Fruit fly (Drosophila melanogaster): Measurements from ENCODE around the gene Wdr81.

Gene Wdr81

DNA sequence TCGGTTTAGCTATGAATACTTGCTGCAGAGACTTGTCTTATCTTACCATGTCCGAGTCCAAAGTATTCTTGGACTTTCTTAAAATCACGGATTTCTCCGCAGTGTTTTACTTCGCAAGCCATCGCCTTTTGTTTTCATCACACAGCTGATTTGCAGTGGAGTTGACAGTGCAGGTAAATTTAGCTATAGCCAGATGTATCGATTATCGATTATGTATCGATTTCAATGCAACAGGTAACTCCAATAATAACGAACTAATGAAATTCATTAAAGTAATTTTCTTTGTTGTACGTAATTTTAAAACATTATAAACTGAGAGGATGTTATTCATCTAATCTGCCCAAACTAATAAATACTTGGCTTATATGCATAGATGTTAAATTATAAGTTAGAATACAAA, 42.3 kb upstream of the Wdr81 start, which contains the start of gene Rab3-GAP (continued):
- TF ChIP-seq CG13624 (GFP tag; optimal IDR thresholded peaks at IDR 0.05) = peak; percentile 1
- TF ChIP-seq tap (tag; optimal IDR thresholded peaks at IDR 0.05) = peak; percentile 4
- peak; percentile 20 for TF ChIP-seq Elba2 (GFP tag; optimal IDR thresholded peaks at IDR 0.05)
- TF ChIP-seq stwl (tag; optimal IDR thresholded peaks at IDR 0.05) = peak; percentile 75
- peak; percentile 50 for TF ChIP-seq MESR4 (GFP tag; optimal IDR thresholded peaks at IDR 0.05)
- TF ChIP-seq phol (tag; optimal IDR thresholded peaks at IDR 0.05) = peak; percentile 36
- peak; percentile 84 for TF ChIP-seq Dref (GFP tag; IDR thresholded peaks at IDR 0.05)
- 0 out of 2 replicates have a peak, but pooled peaks have one; percentile 10 for TF ChIP-seq CG9932 (GFP tag; IDR thresholded peaks at IDR 0.05)
- TF ChIP-seq run (tag; optimal IDR thresholded peaks at IDR 0.05) = no peak
- no peak for TF ChIP-seq cwo (GFP tag; optimal IDR thresholded peaks at IDR 0.05)
- no peak for TF ChIP-seq CG9727 (GFP tag; optimal IDR thresholded peaks at IDR 0.05)
- no peak for TF ChIP-seq Oaz (GFP tag; IDR thresholded peaks at IDR 0.05)
- no peak for TF ChIP-seq Sin3A (optimal IDR thresholded peaks at IDR 0.05)
- TF ChIP-seq BtbVII (GFP tag; optimal IDR thresholded peaks at IDR 0.05) = no peak
- peak; percentile 48 for TF ChIP-seq HLH4C (GFP tag; IDR thresholded peaks at IDR 0.05; ENCODE audit: partially characterized antibody)
- TF ChIP-seq CG12155 (GFP tag; optimal IDR thresholded peaks at IDR 0.05) = peak; percentile 22
- no peak for TF ChIP-seq gcm2 (GFP tag; optimal IDR thresholded peaks at IDR 0.05)
- TF ChIP-seq kah (GFP tag; optimal IDR thresholded peaks at IDR 0.05) = peak; percentile 63
- peak; percentile 52; the same call in 1 of the 2 replicates for TF ChIP-seq Bgb (GFP tag; IDR thresholded peaks at IDR 0.05; ENCODE audit: partially characterized antibody)
- no peak for TF ChIP-seq CG1024 (GFP tag; IDR thresholded peaks at IDR 0.05)
- peak; percentile 55 for TF ChIP-seq tna (GFP tag; IDR thresholded peaks at IDR 0.05; ENCODE audit: partially characterized antibody)
- TF ChIP-seq ase (GFP tag; IDR thresholded peaks at IDR 0.05) = no peak
- no peak for TF ChIP-seq CG30431 (GFP tag; optimal IDR thresholded peaks at IDR 0.05)
- TF ChIP-seq CG15269 (tag; optimal IDR thresholded peaks at IDR 0.05) = no peak
- TF ChIP-seq CG15514 (GFP tag; optimal IDR thresholded peaks at IDR 0.05) = peak; percentile 60
- TF ChIP-seq sens (GFP tag) = peak; percentile 87
- peak; percentile 97 for TF ChIP-seq Sry-β (GFP tag; optimal IDR thresholded peaks at IDR 0.05)
- peak; percentile 55; the same call in 2 of the 3 replicates for TF ChIP-seq zen2 (GFP tag; IDR thresholded peaks at IDR 0.05; ENCODE audit: partially characterized antibody)
- TF ChIP-seq CG34376 (GFP tag; optimal IDR thresholded peaks at IDR 0.05) = no peak
- no peak for TF ChIP-seq tll (GFP tag; optimal IDR thresholded peaks at IDR 0.05)
- peak; percentile 30 for TF ChIP-seq CG13424 (tag; optimal IDR thresholded peaks at IDR 0.05)
- TF ChIP-seq ac (GFP tag; optimal IDR thresholded peaks at IDR 0.05) = no peak
- peak; percentile 45; the same call in 2 of the 3 replicates for TF ChIP-seq CG16813 (GFP tag; IDR thresholded peaks at IDR 0.05; ENCODE audit: partially characterized antibody)
- TF ChIP-seq Ets97D (GFP tag; optimal IDR thresholded peaks at IDR 0.05) = peak; percentile 11
- TF ChIP-seq CG17359 (tag; optimal IDR thresholded peaks at IDR 0.05) = peak; percentile 25
- TF ChIP-seq jing (GFP tag; optimal IDR thresholded peaks at IDR 0.05) = no peak
- peak; percentile 48 for TF ChIP-seq Sry-δ (GFP tag; optimal IDR thresholded peaks at IDR 0.05)
- TF ChIP-seq ro (GFP tag; IDR thresholded peaks at IDR 0.05) = no peak
- TF ChIP-seq Taf1 (GFP tag; IDR thresholded peaks at IDR 0.05) = no peak
- TF ChIP-seq sob (GFP tag; IDR thresholded peaks at IDR 0.05) = peak; percentile 29; the same call in 1 of the 2 replicates
- TF ChIP-seq lola (GFP tag; optimal IDR thresholded peaks at IDR 0.05) = peak in 1 of 3 experiments; percentile 27
- TF ChIP-seq E2f2 (GFP tag; IDR thresholded peaks at IDR 0.05) = peak; percentile 23; the same call in 1 of the 2 replicates
- peak; percentile 34 for TF ChIP-seq CG12942 (GFP tag; optimal IDR thresholded peaks at IDR 0.05)
- TF ChIP-seq Hsf (GFP tag; optimal IDR thresholded peaks at IDR 0.05) = peak; percentile 28
- TF ChIP-seq CG4328 (GFP tag; optimal IDR thresholded peaks at IDR 0.05) = no peak
- TF ChIP-seq Scr (GFP tag; IDR thresholded peaks at IDR 0.05; ENCODE audit: partially characterized antibody) = peak; percentile 48
- peak; percentile 22 for TF ChIP-seq CG12659 (GFP tag; optimal IDR thresholded peaks at IDR 0.05)
- TF ChIP-seq CG2120 (GFP tag; optimal IDR thresholded peaks at IDR 0.05) = peak; percentile 51
- 0 out of 2 replicates have a peak, but pooled peaks have one; percentile 15 for TF ChIP-seq CG32767 (GFP tag; IDR thresholded peaks at IDR 0.05)
- peak; percentile 60 for TF ChIP-seq CG10267 (tag; optimal IDR thresholded peaks at IDR 0.05)
